Fruit fly (Drosophila melanogaster) whole organism: Measurements from ENCODE around the gene CG8745.

ENCODE experiments used
- Dll ChIP-seq: fragments of >200 bp; optimal IDR thresholded peaks from 2 replicates; lab custom pipeline; 2017
- EcR ChIP-seq, 2 experiments: fragments of >200 bp; optimal IDR thresholded peaks; 2 replicates each; lab custom pipeline; 2017; ENCODE audit warnings: missing biosample characterization in 2 of 2, missing genetic modification characterization in 2 of 2, missing genetic modification reagents in 2 of 2
- pan ChIP-seq: fragments of >200 bp; optimal IDR thresholded peaks from 2 replicates; lab custom pipeline; 2017
- usp ChIP-seq: fragments of >200 bp; optimal IDR thresholded peaks from 2 replicates; lab custom pipeline; 2017; ENCODE audit warnings: missing biosample characterization, missing genetic modification characterization, mixed read lengths

dm6 chr3L:13900635-13901034 lies 33.9 kb upstream of the CG8745 start:
- TF ChIP-seq Dll (no peak), usp (no peak), EcR (GFP tag; optimal IDR thresholded peaks at IDR 0.05; lab: Kevin White, UChicago) (no peak), pan (lab: Kevin White, UChicago) (no peak)
